Worm (Caenorhabditis elegans) whole organism, L4 larva: ENCODE results near the gene Y82E9BR.19.

Source experiments
- dmd-8 ChIP-seq: fragments of 200-800 bp; sonication (Bioruptor generic); IDR thresholded peaks from 2 replicates; pipeline ENCODE4 v1.3.6; 2022; ENCODE audit warnings: missing genetic modification characterization, missing compliant biosample characterization
- dpl-1 ChIP-seq: fragments of 150-350 bp; optimal IDR thresholded peaks from 2 replicates; lab custom pipeline; 2014; ENCODE audit warnings: missing biosample characterization, missing genetic modification reagents, missing genetic modification characterization
- nhr-11 ChIP-seq: fragments of 150-350 bp; optimal IDR thresholded peaks from 2 replicates; lab custom pipeline; 2014; ENCODE audit warnings: missing biosample characterization, missing genetic modification characterization
- nhr-237 ChIP-seq: sonication (generic microtip); optimal IDR thresholded peaks from 2 replicates; lab custom pipeline; 2017; ENCODE audit warnings: missing biosample characterization, missing genetic modification characterization
- nhr-25 ChIP-seq: sonication (generic microtip); optimal IDR thresholded peaks from 2 replicates; lab custom pipeline; 2017; ENCODE audit warnings: missing genetic modification characterization, mild to moderate bottlenecking, missing compliant biosample characterization, antibody characterized with exemption, moderate library complexity, borderline replicate concordance; ENCODE audit not compliant: insufficient read depth
- pha-4 ChIP-seq, 2 experiments: fragments of 150-350 bp in 1 of 2; fragments of 200-800 bp in 1 of 2; sonication (Bioruptor generic) in 1 of 2; IDR thresholded peaks in 1 of 2; optimal IDR thresholded peaks in 1 of 2; 2 replicates each; pipeline versions ENCODE4 v1.3.6 to Lab custom; 2014 to 2022; ENCODE audit warnings: missing genetic modification characterization in 2 of 2, missing genetic modification reagents in 2 of 2, missing biosample characterization in 1 of 2, missing compliant biosample characterization in 1 of 2
- vab-7 ChIP-seq: fragments of 200-800 bp; sonication (Bioruptor generic); IDR thresholded peaks from 2 replicates; pipeline ENCODE4 v1.3.6; 2022; ENCODE audit warnings: missing genetic modification reagents, missing genetic modification characterization, missing compliant biosample characterization

DNA sequence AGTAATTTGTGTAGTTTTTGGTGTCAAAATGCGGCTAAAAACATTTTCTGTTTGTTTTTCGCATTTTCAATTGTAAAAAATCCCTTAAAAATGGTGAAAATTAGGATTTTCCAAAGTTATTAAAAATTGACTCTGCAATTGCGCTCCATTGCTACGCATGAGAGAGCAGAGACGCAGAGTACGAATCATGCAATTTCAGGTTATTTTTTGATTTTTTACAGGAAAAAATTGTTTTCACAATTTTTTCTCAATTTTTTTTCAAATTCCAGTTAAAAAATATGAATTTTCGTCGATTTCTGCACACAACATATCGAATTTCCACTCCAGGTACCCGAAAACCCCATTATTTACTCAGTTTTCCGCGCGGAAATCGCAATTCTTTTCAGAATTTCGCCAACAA lies 38.5 kb upstream of the Y82E9BR.19 start, which contains the start of gene mtg-1:
- TF ChIP-seq pha-4 (GFP tag; IDR thresholded peaks at IDR 0.05; lab: Robert Waterston, UW) (no peak), pha-4 (tag; optimal IDR thresholded peaks at IDR 0.05; lab: Kevin White, UChicago) (no peak), nhr-25 (tag; lab: Kevin White, UChicago) (no peak), vab-7 (no peak), dmd-8 (GFP tag; lab: Robert Waterston, UW) (no peak), dpl-1 (peak; percentile 23), nhr-237 (tag; lab: Kevin White, UChicago) (no peak), nhr-11 (tag; lab: Kevin White, UChicago) (no peak)
